Worm (Caenorhabditis elegans): ENCODE results near the gene C16C8.14.
A peak's percentile ranks its signal among the peaks of the same experiment; 100 is the strongest.

C16C8.14 gene

ce11 chrII:3422938-3423337, 26.7 kb upstream of the C16C8.14 start:
- no peak for TF ChIP-seq ahr-1 (tag; optimal IDR thresholded peaks at IDR 0.05)
- no peak for TF ChIP-seq hlh-6 (tag; optimal IDR thresholded peaks at IDR 0.05)
- no peak for TF ChIP-seq Y22D7AL.16 (tag; optimal IDR thresholded peaks at IDR 0.05)
- TF ChIP-seq pat-9 (tag; optimal IDR thresholded peaks at IDR 0.05): no peak
- no peak for TF ChIP-seq che-1 (tag; optimal IDR thresholded peaks at IDR 0.05)
- no peak for TF ChIP-seq C38D4.7 (GFP tag; optimal IDR thresholded peaks at IDR 0.05)
- no peak for TF ChIP-seq elt-4 (tag; optimal IDR thresholded peaks at IDR 0.05)
- no peak for TF ChIP-seq zip-5 (tag; optimal IDR thresholded peaks at IDR 0.05)
- no peak for TF ChIP-seq dmd-4 (tag; optimal IDR thresholded peaks at IDR 0.05; ENCODE audit: borderline replicate concordance)
- TF ChIP-seq syd-9 (tag; optimal IDR thresholded peaks at IDR 0.05): no peak

- TF ChIP-seq Y22D7AL.16 (tag; optimal IDR thresholded peaks at IDR 0.05) (no peak), ztf-16 (tag; optimal IDR thresholded peaks at IDR 0.05) (no peak), ref-2 (tag; optimal IDR thresholded peaks at IDR 0.05) (no peak), fkh-6 (tag; optimal IDR thresholded peaks at IDR 0.05) (no peak), hlh-30 (tag; optimal IDR thresholded peaks at IDR 0.05; ENCODE audit: insufficient read depth) (no peak), hlh-15 (tag; optimal IDR thresholded peaks at IDR 0.05) (no peak), ceh-48 (tag; optimal IDR thresholded peaks at IDR 0.05) (no peak), dmd-4 (tag; optimal IDR thresholded peaks at IDR 0.05; ENCODE audit: borderline replicate concordance) (no peak), che-1 (tag; optimal IDR thresholded peaks at IDR 0.05) (no peak), odd-2 (tag; optimal IDR thresholded peaks at IDR 0.05) (no peak), nfya-1 (tag; optimal IDR thresholded peaks at IDR 0.05) (no peak), fax-1 (tag; optimal IDR thresholded peaks at IDR 0.05) (no peak), ttx-3 (tag; optimal IDR thresholded peaks at IDR 0.05) (no peak)
Observed at ce11 chrII:3425433-3425832, 24.2 kb upstream of the C16C8.14 start, which contains the start of gene nep-11. TSS of gene nep-11 (minus strand) at chrII:3425533.

ce11 chrII:3428158-3428704, 21.4 kb upstream of the C16C8.14 start:
- TF ChIP-seq fkh-10 (GFP tag; optimal IDR thresholded peaks at IDR 0.05) (no peak), C08G9.2 (tag; optimal IDR thresholded peaks at IDR 0.05) (no peak), mec-3 (tag; optimal IDR thresholded peaks at IDR 0.05; ENCODE audit: borderline replicate concordance) (no peak), hlh-13 (GFP tag; optimal IDR thresholded peaks at IDR 0.05) (no peak), hlh-15 (tag; optimal IDR thresholded peaks at IDR 0.05) (no peak), unc-42 (tag; optimal IDR thresholded peaks at IDR 0.05) (no peak), sdc-2 (tag; optimal IDR thresholded peaks at IDR 0.05) (no peak), dmd-4 (tag; optimal IDR thresholded peaks at IDR 0.05; ENCODE audit: borderline replicate concordance) (no peak), pax-1 (tag; optimal IDR thresholded peaks at IDR 0.05) (no peak), ama-1 (optimal IDR thresholded peaks at IDR 0.05) (no peak), ets-4 (tag; optimal IDR thresholded peaks at IDR 0.05) (no peak), ceh-9 (tag; optimal IDR thresholded peaks at IDR 0.05) (no peak), elt-2 (tag; optimal IDR thresholded peaks at IDR 0.05) (no peak), sox-4 (tag; optimal IDR thresholded peaks at IDR 0.05) (peak; percentile 17), sox-2 (GFP tag; IDR thresholded peaks at IDR 0.05) (no peak), ceh-48 (tag; optimal IDR thresholded peaks at IDR 0.05) (peak; percentile 85), ceh-14 (tag; optimal IDR thresholded peaks at IDR 0.05) (no peak), ceh-30 (tag; optimal IDR thresholded peaks at IDR 0.05) (no peak), pat-9 (tag; optimal IDR thresholded peaks at IDR 0.05) (no peak), ref-2 (tag; optimal IDR thresholded peaks at IDR 0.05) (no peak), nfya-1 (tag; optimal IDR thresholded peaks at IDR 0.05) (peak; percentile 8), ceh-19 (GFP tag; optimal IDR thresholded peaks at IDR 0.05) (peak; percentile 49), ceh-34 (tag; optimal IDR thresholded peaks at IDR 0.05) (no peak), hlh-30 (tag; optimal IDR thresholded peaks at IDR 0.05; ENCODE audit: insufficient read depth) (peak; percentile 28), ceh-45 (GFP tag; IDR thresholded peaks at IDR 0.05) (no peak), unc-3 (GFP tag; conservative IDR thresholded peaks at IDR 0.05) (no peak), unc-3 (tag; optimal IDR thresholded peaks at IDR 0.05) (peak; percentile 11)
